Fruit fly (Drosophila melanogaster): ENCODE results near the gene Rcd-1.

Rcd-1 gene

dm6 chrX:19665684-19666141 lies 27.1 kb downstream of the Rcd-1 start (continued):
- TF ChIP-seq fd96Cb (tag; optimal IDR thresholded peaks at IDR 0.05) (no peak), Ptx1 (GFP tag; IDR thresholded peaks at IDR 0.05) (peak; percentile 67), usp (GFP tag; optimal IDR thresholded peaks at IDR 0.05) (no peak), CG12744 (GFP tag; optimal IDR thresholded peaks at IDR 0.05) (peak; percentile 24), Tbp (GFP tag; optimal IDR thresholded peaks at IDR 0.05) (no peak), Hr3 (GFP tag; optimal IDR thresholded peaks at IDR 0.05) (peak; percentile 9), trh (GFP tag; optimal IDR thresholded peaks at IDR 0.05) (no peak), CG6272 (GFP tag; IDR thresholded peaks at IDR 0.05) (peak; percentile 71), nau (GFP tag; optimal IDR thresholded peaks at IDR 0.05) (no peak), NfI (GFP tag; optimal IDR thresholded peaks at IDR 0.05) (peak; percentile 36), CG31441 (GFP tag; IDR thresholded peaks at IDR 0.05) (no peak), CG7786 (GFP tag; optimal IDR thresholded peaks at IDR 0.05) (peak; percentile 53), fu2 (GFP tag; optimal IDR thresholded peaks at IDR 0.05) (no peak), bsh (GFP tag; optimal IDR thresholded peaks at IDR 0.05) (no peak), CG9215 (GFP tag; IDR thresholded peaks at IDR 0.05) (peak; percentile 62), E2f2 (GFP tag; IDR thresholded peaks at IDR 0.05) (peak; percentile 20; the same call in 1 of the 2 replicates), repo (GFP tag; optimal IDR thresholded peaks at IDR 0.05) (no peak), gem (tag; optimal IDR thresholded peaks at IDR 0.05) (peak; percentile 23), emc (GFP tag; optimal IDR thresholded peaks at IDR 0.05) (no peak), tup (GFP tag; optimal IDR thresholded peaks at IDR 0.05) (no peak), Atf-2 (GFP tag; optimal IDR thresholded peaks at IDR 0.05) (no peak), sim (GFP tag; IDR thresholded peaks at IDR 0.05) (no peak), bab2 (GFP tag; optimal IDR thresholded peaks at IDR 0.05) (peak; percentile 22), inv (GFP tag; IDR thresholded peaks at IDR 0.05; ENCODE audit: partially characterized antibody) (peak; percentile 67), CG18011 (GFP tag; optimal IDR thresholded peaks at IDR 0.05) (no peak), CG1603 (tag; optimal IDR thresholded peaks at IDR 0.05) (peak; percentile 15), CG11398 (GFP tag; optimal IDR thresholded peaks at IDR 0.05) (no peak), CG14667 (GFP tag; IDR thresholded peaks at IDR 0.05) (peak; percentile 35; the same call in 1 of the 2 replicates), CG8089 (GFP tag; optimal IDR thresholded peaks at IDR 0.05) (peak; percentile 8), Doc3 (GFP tag; IDR thresholded peaks at IDR 0.05; ENCODE audit: partially characterized antibody) (no peak), Mad (GFP tag; optimal IDR thresholded peaks at IDR 0.05) (no peak), pros (GFP tag; optimal IDR thresholded peaks at IDR 0.05) (no peak), Xrp1 (GFP tag; IDR thresholded peaks at IDR 0.05) (0 out of 2 replicates have a peak, but pooled peaks have one; percentile 27), prd (optimal IDR thresholded peaks at IDR 0.05) (no peak), prd (GFP tag; IDR thresholded peaks at IDR 0.05) (peak; percentile 78), CG7928 (GFP tag; optimal IDR thresholded peaks at IDR 0.05) (no peak), chm (GFP tag; IDR thresholded peaks at IDR 0.05) (peak; percentile 26; the same call in 1 of the 2 replicates), Sox102F (GFP tag; optimal IDR thresholded peaks at IDR 0.05) (no peak), CG3163 (GFP tag; optimal IDR thresholded peaks at IDR 0.05) (no peak), Hr39 (optimal IDR thresholded peaks at IDR 0.05) (no peak), HHEX (GFP tag; optimal IDR thresholded peaks at IDR 0.05) (no peak), Hmx (GFP tag; optimal IDR thresholded peaks at IDR 0.05) (no peak), CG7839 (tag; optimal IDR thresholded peaks at IDR 0.05) (peak; percentile 38), Poxn (GFP tag; IDR thresholded peaks at IDR 0.05) (no peak), CG11504 (tag; optimal IDR thresholded peaks at IDR 0.05) (peak; percentile 16), sisA (GFP tag; IDR thresholded peaks at IDR 0.05) (peak; percentile 60), CG1647 (GFP tag; optimal IDR thresholded peaks at IDR 0.05) (no peak), pho (GFP tag; optimal IDR thresholded peaks at IDR 0.05) (no peak), CG6683 (GFP tag; optimal IDR thresholded peaks at IDR 0.05) (no peak), CG14860 (GFP tag; IDR thresholded peaks at IDR 0.05; ENCODE audit: partially characterized antibody) (0 out of 3 replicates have a peak, but pooled peaks have one; percentile 30), CG2199 (GFP tag; IDR thresholded peaks at IDR 0.05) (0 out of 3 replicates have a peak, but pooled peaks have one; percentile 61), Fer3 (tag; optimal IDR thresholded peaks at IDR 0.05) (no peak)

Measured in whole organism, embryonic.